Fruit fly (Drosophila melanogaster) whole organism, embryonic: ENCODE measurements around the gene Srp14.

Source experiments
- Bgb ChIP-seq: fragments of 200-800 bp; sonication (Bioruptor generic); IDR thresholded peaks from 2 replicates; pipeline ENCODE4 v1.3.6; 2022; ENCODE audit warnings: missing biosample characterization, missing genetic modification characterization; ENCODE audit not compliant: partially characterized antibody
- BtbVII ChIP-seq: fragments of 200-800 bp; sonication (Bioruptor generic); optimal IDR thresholded peaks from 3 replicates; lab custom pipeline; 2017; ENCODE audit warnings: missing biosample characterization, mild to moderate bottlenecking, missing genetic modification characterization
- CG10321 ChIP-seq: fragments of 200-800 bp; sonication (Bioruptor generic); IDR thresholded peaks from 2 replicates; pipeline ENCODE4 v1.3.6; 2022; ENCODE audit warnings: missing biosample characterization, missing genetic modification characterization
- CG10565 ChIP-seq: fragments of 200-800 bp; sonication (Bioruptor generic); optimal IDR thresholded peaks from 3 replicates; lab custom pipeline; 2016; ENCODE audit warnings: missing biosample characterization, mild to moderate bottlenecking, missing genetic modification characterization
- CG11085 ChIP-seq: fragments of 200-800 bp; sonication (Bioruptor generic); IDR thresholded peaks from 2 replicates; pipeline ENCODE4 v1.3.6; 2022; ENCODE audit warnings: missing biosample characterization, missing genetic modification characterization
- CG11093 ChIP-seq: fragments of 200-800 bp; sonication (Bioruptor generic); IDR thresholded peaks from 3 replicates; pipeline ENCODE4 v1.3.6; 2022; ENCODE audit warnings: missing biosample characterization, missing genetic modification characterization
- CG11247 ChIP-seq: fragments of 200-800 bp; sonication (Bioruptor generic); IDR thresholded peaks from 2 replicates; pipeline ENCODE4 v1.3.6; 2022; ENCODE audit warnings: missing biosample characterization, missing genetic modification characterization
- CG12744 ChIP-seq: fragments of 200-800 bp; sonication (Bioruptor generic); optimal IDR thresholded peaks from 2 replicates; lab custom pipeline; 2016; ENCODE audit warnings: missing biosample characterization, missing genetic modification characterization
- CG14441 ChIP-seq: fragments of 200-800 bp; sonication (Bioruptor generic); IDR thresholded peaks from 2 replicates; pipeline ENCODE4 v1.3.6; 2022; ENCODE audit warnings: missing biosample characterization, missing genetic modification characterization
- CG14710 ChIP-seq: fragments of 200-800 bp; sonication (Bioruptor generic); optimal IDR thresholded peaks from 3 replicates; lab custom pipeline; 2019; ENCODE audit warnings: missing biosample characterization, mild to moderate bottlenecking, missing genetic modification characterization, moderate library complexity
- CG15601 ChIP-seq: fragments of 200-800 bp; sonication (Bioruptor generic); optimal IDR thresholded peaks from 3 replicates; lab custom pipeline; 2019; ENCODE audit warnings: missing biosample characterization, mild to moderate bottlenecking, missing genetic modification characterization, moderate library complexity
- CG1832 ChIP-seq: fragments of 200-800 bp; sonication (Bioruptor generic); optimal IDR thresholded peaks from 2 replicates; lab custom pipeline; 2017; ENCODE audit warnings: missing biosample characterization, mild to moderate bottlenecking, missing genetic modification characterization, inconsistent platforms
- CG18476 ChIP-seq: fragments of 200-800 bp; sonication (Bioruptor generic); optimal IDR thresholded peaks from 2 replicates; lab custom pipeline; 2016; ENCODE audit warnings: missing biosample characterization, mild to moderate bottlenecking, missing genetic modification characterization
- CG2129 ChIP-seq: fragments of 200-800 bp; sonication (Bioruptor generic); IDR thresholded peaks from 2 replicates; pipeline ENCODE4 v1.3.6; 2022; ENCODE audit warnings: missing biosample characterization, missing genetic modification characterization; ENCODE audit not compliant: partially characterized antibody
- CG34376 ChIP-seq: fragments of 200-800 bp; sonication (Bioruptor generic); optimal IDR thresholded peaks from 2 replicates; lab custom pipeline; 2018; ENCODE audit warnings: missing biosample characterization, mild to moderate bottlenecking, missing genetic modification characterization
- CG43689 ChIP-seq: fragments of 200-800 bp; sonication (Bioruptor generic); IDR thresholded peaks from 2 replicates; pipeline ENCODE4 v1.3.6; 2022; ENCODE audit warnings: missing biosample characterization, missing genetic modification characterization
- CG4730 ChIP-seq: fragments of 200-800 bp; sonication (Bioruptor generic); IDR thresholded peaks from 2 replicates; pipeline ENCODE4 v1.3.6; 2022; ENCODE audit warnings: missing biosample characterization, missing genetic modification characterization
- CG6272 ChIP-seq: fragments of 200-800 bp; sonication (Bioruptor generic); IDR thresholded peaks from 2 replicates; pipeline ENCODE4 v1.3.6; 2022; ENCODE audit warnings: missing biosample characterization, missing genetic modification characterization
- CG6654 ChIP-seq: fragments of 200-800 bp; sonication (Bioruptor generic); optimal IDR thresholded peaks from 2 replicates; lab custom pipeline; 2017; ENCODE audit warnings: missing biosample characterization, mild to moderate bottlenecking, missing genetic modification characterization
- CG7357 ChIP-seq: fragments of 200-800 bp; sonication (Bioruptor generic); IDR thresholded peaks from 3 replicates; pipeline ENCODE4 v1.3.6; 2022; ENCODE audit warnings: missing biosample characterization, missing genetic modification characterization
- CHES-1-like ChIP-seq: fragments of 200-800 bp; sonication (Bioruptor generic); optimal IDR thresholded peaks from 2 replicates; lab custom pipeline; 2016; ENCODE audit warnings: missing biosample characterization, missing genetic modification characterization
- Chrac-16 ChIP-seq: fragments of 200-800 bp; sonication (Bioruptor generic); optimal IDR thresholded peaks from 3 replicates; lab custom pipeline; 2016; ENCODE audit warnings: missing biosample characterization, missing genetic modification characterization
- Doc2 ChIP-seq: fragments of 200-800 bp; sonication (Bioruptor generic); IDR thresholded peaks from 2 replicates; pipeline ENCODE4 v1.3.6; 2022; ENCODE audit warnings: missing biosample characterization, missing genetic modification characterization
- Elba2 ChIP-seq: fragments of 200-800 bp; sonication (Bioruptor generic); optimal IDR thresholded peaks from 3 replicates; lab custom pipeline; 2016; ENCODE audit warnings: missing biosample characterization, missing genetic modification characterization
- Ets97D ChIP-seq: fragments of 200-800 bp; sonication (Bioruptor generic); optimal IDR thresholded peaks from 3 replicates; lab custom pipeline; 2016; ENCODE audit warnings: missing biosample characterization, missing genetic modification characterization
- Fer2 ChIP-seq: fragments of 200-800 bp; sonication (Bioruptor generic); optimal IDR thresholded peaks from 2 replicates; lab custom pipeline; 2018; ENCODE audit warnings: missing biosample characterization, mild to moderate bottlenecking, missing genetic modification characterization, moderate library complexity
- Hmx ChIP-seq: fragments of 200-800 bp; sonication (Bioruptor generic); optimal IDR thresholded peaks from 2 replicates; lab custom pipeline; 2016; ENCODE audit warnings: missing biosample characterization, missing genetic modification characterization
- Six4 ChIP-seq: fragments of 200-800 bp; sonication (Bioruptor generic); optimal IDR thresholded peaks from 2 replicates; lab custom pipeline; 2016; ENCODE audit warnings: missing biosample characterization, missing genetic modification characterization
- ase ChIP-seq: fragments of 200-800 bp; sonication (Bioruptor generic); IDR thresholded peaks from 3 replicates; pipeline ENCODE4 v1.3.6; 2022; ENCODE audit warnings: missing biosample characterization, missing genetic modification characterization
- bbx ChIP-seq: fragments of 200-800 bp; sonication (Bioruptor generic); IDR thresholded peaks from 2 replicates; pipeline ENCODE4 v1.3.6; 2022; ENCODE audit warnings: missing biosample characterization, missing genetic modification characterization; ENCODE audit not compliant: partially characterized antibody
- chif ChIP-seq, 2 experiments: fragments of 200-800 bp; sonication (Bioruptor generic); optimal IDR thresholded peaks; 3 replicates each; lab custom pipeline; 2016; ENCODE audit warnings: missing biosample characterization in 2 of 2, missing genetic modification characterization in 2 of 2
- crc ChIP-seq: fragments of 200-800 bp; sonication (Bioruptor generic); optimal IDR thresholded peaks from 2 replicates; lab custom pipeline; 2016; ENCODE audit warnings: missing biosample characterization, missing genetic modification characterization
- danr ChIP-seq: fragments of 200-800 bp; sonication (Bioruptor generic); IDR thresholded peaks from 2 replicates; pipeline ENCODE4 v1.3.6; 2022; ENCODE audit warnings: missing biosample characterization, missing genetic modification characterization
- dimm ChIP-seq: fragments of 200-800 bp; sonication (Bioruptor generic); IDR thresholded peaks from 2 replicates; pipeline ENCODE4 v1.3.6; 2022; ENCODE audit warnings: missing biosample characterization, missing genetic modification characterization
- dpn ChIP-seq, 2 experiments: fragments of 200-800 bp; sonication (Bioruptor generic); optimal IDR thresholded peaks; 3 replicates each; lab custom pipeline; 2016; ENCODE audit warnings: missing biosample characterization in 2 of 2, missing genetic modification characterization in 2 of 2
- exex ChIP-seq: fragments of 200-800 bp; sonication (Bioruptor generic); optimal IDR thresholded peaks from 4 replicates; lab custom pipeline; 2018; ENCODE audit warnings: missing biosample characterization, mild to moderate bottlenecking, missing genetic modification characterization, moderate library complexity
- eyg ChIP-seq: fragments of 200-800 bp; sonication (Bioruptor generic); optimal IDR thresholded peaks from 3 replicates; lab custom pipeline; 2016; ENCODE audit warnings: missing biosample characterization, missing genetic modification characterization
- grau ChIP-seq: fragments of 200-800 bp; optimal IDR thresholded peaks from 3 replicates; lab custom pipeline; 2019; ENCODE audit warnings: missing biosample characterization, mild to moderate bottlenecking, missing genetic modification characterization, moderate library complexity
- hkb ChIP-seq, 2 experiments: fragments of 200-800 bp in 1 of 2; fragments of >200 bp in 1 of 2; sonication (Bioruptor generic) in 1 of 2; IDR thresholded peaks in 1 of 2; optimal IDR thresholded peaks in 1 of 2; 2 replicates each; pipeline versions ENCODE4 v1.3.6 to Lab custom; 2017 to 2022; ENCODE audit warnings: missing biosample characterization in 1 of 2, missing genetic modification characterization in 1 of 2
- ind ChIP-seq: fragments of 200-800 bp; sonication (Bioruptor generic); optimal IDR thresholded peaks from 3 replicates; lab custom pipeline; 2016; ENCODE audit warnings: missing biosample characterization, missing genetic modification characterization
- lola ChIP-seq, 3 experiments: fragments of >200 bp in 2 of 3; fragments of 200-800 bp in 1 of 3; sonication (Bioruptor generic) in 1 of 3; optimal IDR thresholded peaks; 2 replicates each; lab custom pipeline; 2017 to 2019; ENCODE audit warnings: missing biosample characterization in 3 of 3, missing genetic modification characterization in 3 of 3, mild to moderate bottlenecking in 1 of 3, moderate library complexity in 1 of 3
- nau ChIP-seq: fragments of 200-800 bp; sonication (Bioruptor generic); optimal IDR thresholded peaks from 3 replicates; lab custom pipeline; 2017; ENCODE audit warnings: missing biosample characterization, mild to moderate bottlenecking, missing genetic modification characterization, missing genetic modification reagents
- onecut ChIP-seq: fragments of 200-800 bp; sonication (Bioruptor generic); IDR thresholded peaks from 2 replicates; pipeline ENCODE4 v1.3.6; 2022; ENCODE audit warnings: missing biosample characterization, missing genetic modification characterization
- peb ChIP-seq: fragments of 200-800 bp; sonication (Bioruptor generic); IDR thresholded peaks from 2 replicates; pipeline ENCODE4 v1.3.6; 2022; ENCODE audit warnings: missing biosample characterization, missing genetic modification characterization
- pho ChIP-seq: fragments of 200-800 bp; sonication (Bioruptor generic); optimal IDR thresholded peaks from 2 replicates; lab custom pipeline; 2016; ENCODE audit warnings: missing biosample characterization, missing genetic modification characterization
- psq ChIP-seq: fragments of 200-800 bp; sonication (Bioruptor generic); optimal IDR thresholded peaks from 2 replicates; lab custom pipeline; 2017; ENCODE audit warnings: missing biosample characterization, missing genetic modification characterization
- stwl ChIP-seq: fragments of 200-800 bp; sonication (Bioruptor generic); optimal IDR thresholded peaks from 3 replicates; lab custom pipeline; 2018; ENCODE audit warnings: missing biosample characterization, mild to moderate bottlenecking, missing genetic modification characterization, moderate library complexity
- tap ChIP-seq: fragments of 200-800 bp; optimal IDR thresholded peaks from 3 replicates; lab custom pipeline; 2019; ENCODE audit warnings: missing biosample characterization, mild to moderate bottlenecking, missing genetic modification characterization, moderate library complexity
- tin ChIP-seq: fragments of 200-800 bp; sonication (Bioruptor generic); optimal IDR thresholded peaks from 3 replicates; lab custom pipeline; 2016; ENCODE audit warnings: missing biosample characterization, missing genetic modification characterization
- trh ChIP-seq: fragments of 200-800 bp; sonication (Bioruptor generic); optimal IDR thresholded peaks from 2 replicates; lab custom pipeline; 2016; ENCODE audit warnings: missing biosample characterization, missing genetic modification characterization
- unpg ChIP-seq: fragments of 200-800 bp; sonication (Bioruptor generic); optimal IDR thresholded peaks from 3 replicates; lab custom pipeline; 2018; ENCODE audit warnings: missing biosample characterization, mild to moderate bottlenecking, missing genetic modification characterization, moderate library complexity

Srp14 gene

dm6 chr3R:20555023-20555422 lies 24.9 kb upstream of the Srp14 start (continued):
- TF ChIP-seq BtbVII (GFP tag; lab: Kevin White, UChicago), result peak; percentile 81
- TF ChIP-seq CG11247, result peak; percentile 63; the same call in 1 of the 2 replicates
- no peak for TF ChIP-seq CG6654
- no peak for TF ChIP-seq psq (GFP tag; lab: Kevin White, UChicago)
- TF ChIP-seq CG11093 (GFP tag; lab: Robert Waterston, UW), result peak; percentile 38; the same call in 1 of the 3 replicates
- TF ChIP-seq bbx (GFP tag; lab: Robert Waterston, UW), result 0 out of 2 replicates have a peak, but pooled peaks have one; percentile 11
- TF ChIP-seq CHES-1-like, result no peak
- no peak for TF ChIP-seq stwl (tag; lab: Kevin White, UChicago)
- TF ChIP-seq CG15601, result no peak
- TF ChIP-seq danr (GFP tag; lab: Robert Waterston, UW), result no peak
- TF ChIP-seq CG4730 (GFP tag; lab: Robert Waterston, UW), result peak; percentile 51
- TF ChIP-seq CG1832, result no peak
- TF ChIP-seq CG14710 (tag; lab: Kevin White, UChicago), result no peak
- no peak for TF ChIP-seq Chrac-16 (GFP tag; lab: Kevin White, UChicago)
- peak; percentile 48 for TF ChIP-seq nau (GFP tag; lab: Kevin White, UChicago)
- TF ChIP-seq lola (GFP tag; optimal IDR thresholded peaks at IDR 0.05; lab: Kevin White, UChicago), result no peak
- peak; percentile 44 for TF ChIP-seq tin (GFP tag; lab: Kevin White, UChicago)
- no peak for TF ChIP-seq dimm (GFP tag; lab: Robert Waterston, UW)
- TF ChIP-seq CG18476 (GFP tag; lab: Kevin White, UChicago), result peak; percentile 5
- no peak for TF ChIP-seq chif (GFP tag; optimal IDR thresholded peaks at IDR 0.05; lab: Kevin White, UChicago)
- peak; percentile 35 for TF ChIP-seq Hmx (GFP tag; lab: Kevin White, UChicago)
- no peak for TF ChIP-seq CG6272 (GFP tag; lab: Robert Waterston, UW)
- TF ChIP-seq CG10321, result no peak
- no peak for TF ChIP-seq peb (GFP tag; lab: Robert Waterston, UW)
- TF ChIP-seq unpg (GFP tag; lab: Kevin White, UChicago), result peak; percentile 47
- TF ChIP-seq hkb (optimal IDR thresholded peaks at IDR 0.05; lab: Kevin White, UChicago), result no peak
- peak; percentile 76 for TF ChIP-seq hkb (GFP tag; IDR thresholded peaks at IDR 0.05; lab: Robert Waterston, UW)
- no peak for TF ChIP-seq Doc2
- peak; percentile 44 for TF ChIP-seq onecut (GFP tag; lab: Robert Waterston, UW)
- no peak for TF ChIP-seq CG10565 (GFP tag; lab: Kevin White, UChicago)
- TF ChIP-seq ind, result peak; percentile 6
- no peak for TF ChIP-seq Elba2 (GFP tag; lab: Kevin White, UChicago)
- TF ChIP-seq CG11085 (GFP tag; lab: Robert Waterston, UW), result no peak
- TF ChIP-seq CG14441 (GFP tag; lab: Robert Waterston, UW), result peak; percentile 57
- peak; percentile 36 for TF ChIP-seq grau
- no peak for TF ChIP-seq Ets97D (GFP tag; lab: Kevin White, UChicago)
- no peak for TF ChIP-seq pho (GFP tag; lab: Kevin White, UChicago)
- peak; percentile 45 for TF ChIP-seq CG34376 (GFP tag; lab: Kevin White, UChicago)
- no peak for TF ChIP-seq CG12744 (GFP tag; lab: Kevin White, UChicago)
- TF ChIP-seq crc (GFP tag; lab: Kevin White, UChicago), result no peak
- TF ChIP-seq trh, result no peak
- TF ChIP-seq Six4 (GFP tag; lab: Kevin White, UChicago), result no peak
- TF ChIP-seq CG2129 (GFP tag; lab: Robert Waterston, UW), result no peak
- TF ChIP-seq eyg, result no peak
- TF ChIP-seq exex (tag; lab: Kevin White, UChicago), result peak; percentile 85
- peak; percentile 74 for TF ChIP-seq tap (tag; lab: Kevin White, UChicago)
- TF ChIP-seq dpn (GFP tag; optimal IDR thresholded peaks at IDR 0.05; lab: Kevin White, UChicago), result peak in 1 of 2 experiments; percentile 40
- no peak for TF ChIP-seq CG7357
- TF ChIP-seq Fer2 (tag; lab: Kevin White, UChicago), result no peak
- TF ChIP-seq ase (GFP tag; lab: Robert Waterston, UW), result 0 out of 3 replicates have a peak, but pooled peaks have one; percentile 33
- TF ChIP-seq CG43689 (GFP tag; lab: Robert Waterston, UW), result no peak
- no peak for TF ChIP-seq Bgb
